Fruit fly (Drosophila melanogaster): ENCODE results near the gene CG9536.

Gene CG9536

dm6 chr2L:6455032-6455954, 21.5 kb downstream of the CG9536 start, which contains the start of gene retm (continued):
- TF ChIP-seq CG9215 (GFP tag; IDR thresholded peaks at IDR 0.05) (no peak), CG2199 (GFP tag; IDR thresholded peaks at IDR 0.05) (0 out of 3 replicates have a peak, but pooled peaks have one; percentile 19), zf30C (GFP tag; optimal IDR thresholded peaks at IDR 0.05) (no peak), CG7987 (GFP tag; optimal IDR thresholded peaks at IDR 0.05) (peak; percentile 30), Jarid2 (GFP tag; optimal IDR thresholded peaks at IDR 0.05) (peak; percentile 39), oc (tag; optimal IDR thresholded peaks at IDR 0.05) (peak; percentile 37), sob (GFP tag; IDR thresholded peaks at IDR 0.05) (peak; percentile 30; the same call in 1 of the 2 replicates), CG6813 (GFP tag; optimal IDR thresholded peaks at IDR 0.05) (peak; percentile 10), sens-2 (GFP tag; IDR thresholded peaks at IDR 0.05) (no peak), YL-1 (GFP tag; optimal IDR thresholded peaks at IDR 0.05) (peak; percentile 57), MBD-R2 (GFP tag; IDR thresholded peaks at IDR 0.05) (no peak; the same call in none of the 2 replicates), TFAM (GFP tag; optimal IDR thresholded peaks at IDR 0.05) (no peak), CG15073 (GFP tag; optimal IDR thresholded peaks at IDR 0.05) (no peak), fd64A (GFP tag; optimal IDR thresholded peaks at IDR 0.05) (peak; percentile 19), CG11695 (GFP tag; IDR thresholded peaks at IDR 0.05) (0 out of 3 replicates have a peak, but pooled peaks have one; percentile 13), CG9876 (GFP tag; optimal IDR thresholded peaks at IDR 0.05) (no peak), ttk (GFP tag; IDR thresholded peaks at IDR 0.05) (no peak), tna (GFP tag; IDR thresholded peaks at IDR 0.05; ENCODE audit: partially characterized antibody) (no peak), ssp (GFP tag; IDR thresholded peaks at IDR 0.05) (peak; percentile 91), CG10543 (GFP tag; optimal IDR thresholded peaks at IDR 0.05) (peak; percentile 53), prd (optimal IDR thresholded peaks at IDR 0.05) (no peak), prd (GFP tag; IDR thresholded peaks at IDR 0.05) (no peak), cg (GFP tag; optimal IDR thresholded peaks at IDR 0.05) (peak; percentile 90), CG7745 (tag; optimal IDR thresholded peaks at IDR 0.05) (peak; percentile 57), sens (GFP tag) (peak; percentile 53), Xrp1 (GFP tag; IDR thresholded peaks at IDR 0.05) (peak; percentile 18; the same call in 1 of the 2 replicates), vvl (GFP tag; IDR thresholded peaks at IDR 0.05) (peak; percentile 42; the same call in 1 of the 2 replicates), bsh (GFP tag; optimal IDR thresholded peaks at IDR 0.05) (no peak), Rfx (GFP tag; IDR thresholded peaks at IDR 0.05) (peak; percentile 23; the same call in 1 of the 2 replicates), Dp (GFP tag; optimal IDR thresholded peaks at IDR 0.05) (no peak), CG2678 (tag; optimal IDR thresholded peaks at IDR 0.05) (peak; percentile 19), CG10321 (GFP tag; IDR thresholded peaks at IDR 0.05) (no peak), ci (GFP tag; IDR thresholded peaks at IDR 0.05) (peak; percentile 45; the same call in 1 of the 3 replicates), CG34422 (GFP tag; IDR thresholded peaks at IDR 0.05) (no peak), Opbp (GFP tag; IDR thresholded peaks at IDR 0.05; ENCODE audit: partially characterized antibody) (peak; percentile 28; the same call in 1 of the 3 replicates), CG12299 (tag; optimal IDR thresholded peaks at IDR 0.05) (peak; percentile 42), CG7271 (tag; optimal IDR thresholded peaks at IDR 0.05) (peak; percentile 20)

- TF ChIP-seq Ets65A (GFP tag) (peak; percentile 89), kah (GFP tag; optimal IDR thresholded peaks at IDR 0.05) (no peak), Bgb (GFP tag; IDR thresholded peaks at IDR 0.05; ENCODE audit: partially characterized antibody) (0 out of 2 replicates have a peak, but pooled peaks have one; percentile 10), her (GFP tag; optimal IDR thresholded peaks at IDR 0.05) (no peak), chinmo (GFP tag; IDR thresholded peaks at IDR 0.05; ENCODE audit: partially characterized antibody) (0 out of 4 replicates have a peak, but pooled peaks have one; percentile 18), Med (GFP tag) (peak; percentile 43), esg (GFP tag; conservative IDR thresholded peaks at IDR 0.05) (no peak), sens (GFP tag) (peak; percentile 26), gsb (GFP tag; IDR thresholded peaks at IDR 0.05) (no peak), CG1024 (GFP tag; IDR thresholded peaks at IDR 0.05) (0 out of 2 replicates have a peak, but pooled peaks have one; percentile 3)
These were observed 27.0 kb downstream of the CG9536 start for dm6 chr2L:6449753-6450152.
